Fruit fly (Drosophila melanogaster) whole organism, pupa: Measurements from ENCODE around the gene Rab18.
A peak's percentile ranks its signal among the peaks of the same experiment; 100 is the strongest.

Source experiments
- CG10348 ChIP-seq: fragments of 200-800 bp; sonication (Bioruptor generic); IDR thresholded peaks from 2 replicates; pipeline ENCODE4 v1.3.6; 2022; ENCODE audit warnings: missing biosample characterization, missing genetic modification characterization
- CG12605 ChIP-seq: fragments of 200-800 bp; sonication (Bioruptor generic); IDR thresholded peaks from 2 replicates; pipeline ENCODE4 v1.3.6; 2022; ENCODE audit warnings: missing biosample characterization, missing genetic modification characterization
- CG13204 ChIP-seq: fragments of 200-800 bp; sonication (Bioruptor generic); optimal IDR thresholded peaks from 2 replicates; lab custom pipeline; 2018; ENCODE audit warnings: missing biosample characterization, mild to moderate bottlenecking, missing genetic modification characterization, moderate library complexity
- CG14655 ChIP-seq: fragments of 200-800 bp; sonication (Bioruptor generic); optimal IDR thresholded peaks from 3 replicates; lab custom pipeline; 2017; ENCODE audit warnings: mild to moderate bottlenecking, missing biosample characterization, missing genetic modification reagents, missing genetic modification characterization
- CG15710 ChIP-seq: fragments of 200-800 bp; sonication (Bioruptor generic); optimal IDR thresholded peaks from 2 replicates; lab custom pipeline; 2018; ENCODE audit warnings: missing biosample characterization, mild to moderate bottlenecking, missing genetic modification characterization, moderate library complexity
- CG17806 ChIP-seq: fragments of 200-800 bp; sonication (Bioruptor generic); optimal IDR thresholded peaks from 2 replicates; lab custom pipeline; 2018; ENCODE audit warnings: missing biosample characterization, mild to moderate bottlenecking, missing genetic modification characterization, moderate library complexity
- CG32121 ChIP-seq: fragments of 200-800 bp; sonication (Bioruptor generic); IDR thresholded peaks from 2 replicates; pipeline ENCODE4 v1.3.6; 2022; ENCODE audit warnings: missing biosample characterization, missing genetic modification characterization
- CG34367 ChIP-seq: fragments of 200-800 bp; sonication (Bioruptor generic); optimal IDR thresholded peaks from 2 replicates; lab custom pipeline; 2018; ENCODE audit warnings: missing biosample characterization, mild to moderate bottlenecking, missing genetic modification characterization
- CG4496 ChIP-seq: fragments of 200-800 bp; sonication (Bioruptor generic); IDR thresholded peaks from 3 replicates; pipeline ENCODE4 v1.3.6; 2022; ENCODE audit warnings: missing biosample characterization, missing genetic modification characterization
- CG8159 ChIP-seq: fragments of 200-800 bp; sonication (Bioruptor generic); optimal IDR thresholded peaks from 3 replicates; lab custom pipeline; 2018; ENCODE audit warnings: missing biosample characterization, mild to moderate bottlenecking, missing genetic modification characterization, moderate library complexity
- CG8301 ChIP-seq: fragments of 200-800 bp; sonication (Bioruptor generic); optimal IDR thresholded peaks from 2 replicates; lab custom pipeline; 2018; ENCODE audit warnings: missing biosample characterization, mild to moderate bottlenecking, missing genetic modification characterization
- CG9948 ChIP-seq: fragments of 200-800 bp; sonication (Bioruptor generic); optimal IDR thresholded peaks from 2 replicates; lab custom pipeline; 2018; ENCODE audit warnings: missing biosample characterization, mild to moderate bottlenecking, missing genetic modification characterization, moderate library complexity
- D1 ChIP-seq: fragments of 200-800 bp; sonication (Bioruptor generic); optimal IDR thresholded peaks from 2 replicates; lab custom pipeline; 2018; ENCODE audit warnings: missing biosample characterization, mild to moderate bottlenecking, missing genetic modification characterization, moderate library complexity
- EcR ChIP-seq: fragments of 200-800 bp; sonication (Bioruptor generic); optimal IDR thresholded peaks from 3 replicates; lab custom pipeline; 2019; ENCODE audit warnings: missing biosample characterization, missing genetic modification characterization, mild to moderate bottlenecking, moderate library complexity, missing genetic modification reagents
- Ets98B ChIP-seq: fragments of 200-800 bp; sonication (Bioruptor generic); IDR thresholded peaks from 2 replicates; pipeline ENCODE4 v1.3.6; 2022; ENCODE audit warnings: missing biosample characterization, missing genetic modification characterization
- Pif1A ChIP-seq: fragments of 200-800 bp; sonication (Bioruptor generic); optimal IDR thresholded peaks from 3 replicates; lab custom pipeline; 2016; ENCODE audit warnings: missing biosample characterization, missing genetic modification characterization
- Pif1B ChIP-seq: fragments of 200-800 bp; sonication (Bioruptor generic); optimal IDR thresholded peaks from 3 replicates; lab custom pipeline; 2016; ENCODE audit warnings: missing biosample characterization, missing genetic modification characterization
- Snoo ChIP-seq: fragments of 200-800 bp; sonication (Bioruptor generic); optimal IDR thresholded peaks from 3 replicates; lab custom pipeline; 2017; ENCODE audit warnings: missing biosample characterization, mild to moderate bottlenecking, missing genetic modification characterization, inconsistent platforms
- fd96Ca ChIP-seq: fragments of 200-800 bp; sonication (Bioruptor generic); IDR thresholded peaks from 3 replicates; pipeline ENCODE4 v1.3.6; 2022; ENCODE audit warnings: missing biosample characterization, missing genetic modification characterization
- gl ChIP-seq: fragments of 200-800 bp; sonication (Bioruptor generic); optimal IDR thresholded peaks from 2 replicates; lab custom pipeline; 2018; ENCODE audit warnings: missing biosample characterization, mild to moderate bottlenecking, missing genetic modification characterization
- rn ChIP-seq: fragments of 200-800 bp; sonication (Bioruptor generic); IDR thresholded peaks from 2 replicates; pipeline ENCODE4 v1.3.6; 2022; ENCODE audit warnings: missing biosample characterization, missing genetic modification characterization

The Rab18 gene

DNA sequence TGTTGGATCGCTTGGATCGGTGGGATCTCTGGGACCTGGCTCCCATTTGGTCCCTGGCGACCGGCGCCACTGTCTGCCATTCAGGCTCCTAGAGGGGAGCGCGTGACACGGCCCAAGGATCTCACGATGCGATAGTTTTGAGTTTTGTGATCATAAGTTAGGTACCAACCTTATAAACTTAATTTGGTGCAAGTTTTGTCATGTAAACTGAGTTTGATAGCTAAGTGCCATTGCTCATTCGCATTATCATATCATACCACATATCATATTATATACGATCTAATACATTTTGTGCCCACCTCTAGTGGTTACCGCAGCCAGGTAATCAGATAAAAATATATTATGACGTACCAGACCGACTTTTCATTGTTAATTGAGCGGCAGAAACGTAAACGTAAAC is 24.3 kb upstream of the Rab18 start:
- no peak for TF ChIP-seq CG34367 (tag; lab: Kevin White, UChicago)
- no peak for TF ChIP-seq Ets98B (GFP tag; lab: Robert Waterston, UW)
- 0 out of 2 replicates have a peak, but pooled peaks have one; percentile 28 for TF ChIP-seq rn (GFP tag; lab: Robert Waterston, UW)
- no peak for TF ChIP-seq CG15710
- TF ChIP-seq CG17806 (tag; lab: Kevin White, UChicago): no peak
- no peak; the same call in 1 of the 2 replicates for TF ChIP-seq CG12605 (GFP tag; lab: Robert Waterston, UW)
- no peak for TF ChIP-seq CG8159 (tag; lab: Kevin White, UChicago)
- no peak for TF ChIP-seq EcR (GFP tag; lab: Kevin White, UChicago)
- no peak for TF ChIP-seq CG32121 (GFP tag; lab: Robert Waterston, UW)
- TF ChIP-seq D1: no peak
- no peak for TF ChIP-seq CG8301 (tag; lab: Kevin White, UChicago)
- no peak for TF ChIP-seq CG10348
- TF ChIP-seq CG14655: peak; percentile 7
- TF ChIP-seq CG9948 (tag; lab: Kevin White, UChicago): no peak
- peak; percentile 4; the same call in 2 of the 3 replicates for TF ChIP-seq fd96Ca (GFP tag; lab: Robert Waterston, UW)
- TF ChIP-seq Snoo (tag; lab: Kevin White, UChicago): no peak
- no peak for TF ChIP-seq Pif1A (GFP tag; lab: Kevin White, UChicago)
- no peak for TF ChIP-seq CG4496

DNA sequence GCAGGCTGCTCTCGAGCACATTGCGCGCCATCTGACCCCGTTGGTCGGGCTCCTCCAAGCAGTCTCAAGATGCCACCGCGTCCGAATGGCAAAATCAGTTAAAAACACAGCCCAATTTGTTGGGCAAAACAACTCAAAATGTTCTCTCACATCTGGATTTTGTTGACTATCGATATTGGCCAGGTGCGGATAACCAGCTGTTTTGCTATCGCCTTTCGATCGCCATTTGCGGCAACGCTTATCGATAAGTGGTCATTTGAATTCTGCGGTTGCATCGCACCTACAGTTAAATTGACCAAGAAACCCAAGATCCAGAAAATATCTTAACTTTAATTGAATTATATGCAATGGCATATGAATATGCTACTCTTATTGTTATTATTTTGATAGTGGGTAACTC is 23.4 kb upstream of the Rab18 start, which contains the start of gene CG3149:
TSS of gene CG3149 (minus strand) at position 171 of the 400 bp plus-strand sequence.
- TF ChIP-seq Snoo (tag; lab: Kevin White, UChicago): no peak
- no peak for TF ChIP-seq CG8301 (tag; lab: Kevin White, UChicago)
- no peak for TF ChIP-seq CG9948 (tag; lab: Kevin White, UChicago)
- no peak for TF ChIP-seq CG4496

DNA sequence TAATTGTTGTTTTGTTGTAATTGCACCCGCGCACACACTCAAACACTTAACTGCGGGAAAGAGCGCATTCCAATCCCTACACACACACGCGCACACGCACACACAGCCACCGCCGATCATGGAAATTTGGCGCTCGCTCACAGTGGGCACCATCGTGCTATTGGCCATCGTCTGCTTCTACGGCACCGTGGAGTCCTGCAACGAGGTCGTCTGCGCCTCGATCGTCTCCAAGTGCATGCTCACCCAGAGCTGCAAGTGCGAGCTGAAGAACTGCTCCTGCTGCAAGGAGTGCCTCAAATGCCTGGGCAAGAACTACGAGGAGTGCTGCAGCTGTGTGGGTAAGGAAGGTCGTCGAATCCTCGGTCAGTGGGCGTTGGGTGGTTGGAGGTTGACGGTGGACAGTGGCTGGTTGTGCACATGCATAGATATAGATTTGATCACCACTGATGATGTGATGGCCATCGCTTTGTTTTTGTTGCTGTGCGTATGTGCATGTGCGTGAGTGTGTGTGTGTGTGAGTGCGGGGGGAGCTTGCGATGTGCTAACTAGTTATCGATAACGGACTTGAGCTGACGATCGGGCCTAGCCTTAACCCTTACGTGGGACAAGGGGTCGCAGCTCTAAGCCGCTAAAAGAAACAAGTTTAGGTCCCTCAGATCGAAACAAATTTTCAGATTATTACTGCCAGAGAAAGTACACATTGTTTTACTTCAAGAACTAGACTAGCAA is 19.2 kb upstream of the Rab18 start:
- TF ChIP-seq CG8301 (tag; lab: Kevin White, UChicago): peak; percentile 10
- TF ChIP-seq CG9948 (tag; lab: Kevin White, UChicago): no peak
- peak; percentile 40; the same call in 1 of the 3 replicates for TF ChIP-seq fd96Ca (GFP tag; lab: Robert Waterston, UW)
- TF ChIP-seq CG4496: peak; percentile 11; the same call in 1 of the 3 replicates

DNA sequence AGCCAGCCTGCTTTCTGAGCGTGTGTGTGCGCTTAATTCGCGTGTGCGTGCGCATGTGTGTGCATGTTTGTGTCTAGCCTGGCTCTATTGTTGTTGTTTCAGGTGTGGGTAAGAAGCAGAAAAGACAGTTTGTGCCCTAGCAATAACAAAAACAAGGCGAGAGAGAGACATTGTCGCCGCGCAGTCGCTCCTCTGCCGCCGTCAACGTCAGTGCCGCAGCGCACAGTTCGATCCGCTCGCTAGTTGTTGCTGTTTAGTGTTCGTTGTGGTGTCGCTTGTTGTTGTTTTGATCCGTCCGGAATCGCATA is 18.6 kb upstream of the Rab18 start:
- TF ChIP-seq EcR (GFP tag; lab: Kevin White, UChicago): no peak
- no peak for TF ChIP-seq gl
- TF ChIP-seq Snoo (tag; lab: Kevin White, UChicago): no peak
- TF ChIP-seq CG32121 (GFP tag; lab: Robert Waterston, UW): no peak
- TF ChIP-seq CG17806 (tag; lab: Kevin White, UChicago): no peak
- no peak for TF ChIP-seq CG12605 (GFP tag; lab: Robert Waterston, UW)
- no peak for TF ChIP-seq fd96Ca (GFP tag; lab: Robert Waterston, UW)
- no peak for TF ChIP-seq D1
- TF ChIP-seq CG34367 (tag; lab: Kevin White, UChicago): no peak
- no peak for TF ChIP-seq Pif1A (GFP tag; lab: Kevin White, UChicago)
- TF ChIP-seq CG4496: no peak
- TF ChIP-seq CG8301 (tag; lab: Kevin White, UChicago): no peak
- TF ChIP-seq rn (GFP tag; lab: Robert Waterston, UW): no peak
- TF ChIP-seq CG10348: no peak
- no peak for TF ChIP-seq CG14655
- no peak for TF ChIP-seq CG13204 (GFP tag; lab: Kevin White, UChicago)
- TF ChIP-seq Ets98B (GFP tag; lab: Robert Waterston, UW): no peak
- TF ChIP-seq Pif1B (GFP tag; lab: Kevin White, UChicago): no peak
- no peak for TF ChIP-seq CG9948 (tag; lab: Kevin White, UChicago)

DNA sequence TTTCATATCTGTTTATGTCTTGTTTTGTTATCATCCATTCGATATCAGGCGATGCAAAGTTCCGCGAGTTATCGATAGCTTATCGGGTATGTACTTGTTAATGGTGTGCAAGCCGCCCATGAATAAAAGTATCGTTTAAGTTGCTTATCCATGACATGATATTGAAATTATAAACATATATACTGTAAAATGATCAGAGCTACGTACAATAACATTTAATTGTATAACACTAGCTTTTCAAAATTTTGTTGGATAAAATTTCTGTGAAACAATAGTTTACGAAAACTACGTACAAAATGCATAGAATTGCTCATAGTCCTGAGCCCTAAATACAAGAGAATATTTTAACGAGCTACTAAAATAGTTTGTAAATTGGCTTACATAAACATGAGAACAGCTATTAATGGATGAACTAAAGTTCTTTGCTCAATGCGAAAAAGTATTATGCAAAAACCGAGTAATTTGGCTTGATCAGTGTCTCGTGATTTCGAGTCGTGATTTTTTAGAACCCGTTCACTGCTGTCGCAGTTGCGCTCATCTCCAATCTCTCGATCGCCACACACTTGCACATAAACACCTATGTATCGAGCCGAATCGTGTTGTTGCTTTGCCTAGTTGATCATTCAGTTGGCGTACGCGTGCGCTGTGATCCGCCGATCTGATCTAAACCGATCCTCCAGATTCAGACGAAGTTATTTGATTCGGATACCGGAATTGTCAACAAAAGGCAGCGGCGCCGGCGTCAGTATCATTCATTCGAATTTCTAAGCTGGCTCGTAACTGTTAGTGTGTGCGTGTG is 18.0 kb upstream of the Rab18 start, which contains the start of the genes PGAP1 and cv:
TSS of gene PGAP1 (minus strand) at position 57 of the 799 bp plus-strand sequence.
TSS of gene cv (plus strand) at position 586 of the 799 bp plus-strand sequence.
- TF ChIP-seq CG17806 (tag; lab: Kevin White, UChicago): peak; percentile 12
- peak; percentile 15; the same call in 1 of the 3 replicates for TF ChIP-seq CG4496
- peak; percentile 14 for TF ChIP-seq CG8159 (tag; lab: Kevin White, UChicago)
- no peak for TF ChIP-seq Pif1A (GFP tag; lab: Kevin White, UChicago)
- TF ChIP-seq Snoo (tag; lab: Kevin White, UChicago): no peak

DNA sequence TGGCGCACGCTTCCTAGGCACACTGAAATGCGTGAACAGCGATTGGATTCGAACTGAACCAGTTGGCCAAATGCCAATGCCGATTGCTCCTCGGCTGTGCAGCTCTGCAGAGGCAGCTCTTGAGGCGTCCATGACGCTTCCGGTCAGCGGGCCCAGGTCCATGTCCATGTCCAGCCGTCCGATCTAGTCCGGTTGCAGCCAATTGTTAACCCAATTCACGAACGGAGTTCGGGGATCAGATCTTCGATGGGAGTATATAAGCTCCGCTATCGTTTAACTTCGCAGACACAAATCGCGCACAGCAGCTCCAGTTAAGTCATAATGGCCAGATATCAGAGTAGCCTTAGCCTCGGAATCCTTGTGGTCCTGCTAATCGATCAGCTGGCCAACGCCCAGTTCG is 11.3 kb upstream of the Rab18 start, which contains the start of gene CG42449:
TSS of gene CG42449 (plus strand) at position 301 of the 400 bp plus-strand sequence.
- TF ChIP-seq CG17806 (tag; lab: Kevin White, UChicago) (no peak), D1 (no peak), EcR (GFP tag; lab: Kevin White, UChicago) (no peak), gl (no peak), CG8159 (tag; lab: Kevin White, UChicago) (no peak), Snoo (tag; lab: Kevin White, UChicago) (no peak), fd96Ca (GFP tag; lab: Robert Waterston, UW) (no peak), CG9948 (tag; lab: Kevin White, UChicago) (no peak), CG10348 (no peak), Pif1B (GFP tag; lab: Kevin White, UChicago) (no peak), CG14655 (no peak), rn (GFP tag; lab: Robert Waterston, UW) (no peak), Pif1A (GFP tag; lab: Kevin White, UChicago) (no peak), CG15710 (no peak), CG34367 (tag; lab: Kevin White, UChicago) (no peak), CG12605 (GFP tag; lab: Robert Waterston, UW) (no peak), Ets98B (GFP tag; lab: Robert Waterston, UW) (no peak), CG32121 (GFP tag; lab: Robert Waterston, UW) (no peak), CG13204 (GFP tag; lab: Kevin White, UChicago) (no peak)
